Fruit fly (Drosophila melanogaster): Measurements from ENCODE around the gene Prosbeta2.

Gene Prosbeta2

DNA sequence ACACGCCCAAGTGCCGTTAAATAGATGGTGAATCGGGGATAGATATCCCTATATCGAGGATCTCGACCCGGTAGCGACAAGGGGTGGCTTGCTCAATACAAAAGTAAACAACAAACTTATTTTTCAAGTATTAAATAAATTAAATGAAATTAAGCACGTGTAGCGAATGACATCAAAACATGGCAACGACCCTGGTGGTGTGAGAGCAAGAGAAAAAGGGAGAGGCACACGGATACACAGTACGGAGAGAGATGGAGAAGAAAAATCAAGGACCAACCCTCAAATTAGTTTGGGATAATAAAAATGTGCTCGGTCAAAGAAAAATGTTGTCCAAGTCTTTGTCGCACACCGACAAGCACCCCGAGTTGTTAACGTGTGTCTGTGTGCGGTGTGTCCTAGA lies 21.3 kb downstream of the Prosbeta2 start:
- TF ChIP-seq CG17801 (GFP tag; optimal IDR thresholded peaks at IDR 0.05; ENCODE audit: partially characterized antibody) = no peak

DNA sequence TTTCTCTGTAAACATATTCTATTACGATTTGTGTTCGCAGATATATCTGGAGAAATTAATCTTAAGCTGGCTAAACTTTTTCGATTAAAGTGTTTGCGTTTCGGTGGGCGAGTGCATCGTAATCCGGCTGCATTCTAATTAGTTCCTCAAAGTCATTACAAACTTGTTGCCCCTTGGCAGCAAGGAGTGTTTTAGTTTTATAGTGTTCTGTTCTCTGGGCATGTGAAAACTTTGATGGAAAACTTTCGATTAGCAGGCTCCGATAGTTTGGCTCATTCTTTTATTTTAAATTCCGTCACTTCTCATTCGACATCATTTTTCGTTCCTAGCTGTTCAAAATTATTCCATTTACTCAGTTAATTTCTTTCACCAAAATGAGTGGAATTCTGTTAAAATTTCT lies 23.4 kb downstream of the Prosbeta2 start, which contains the start of gene CG32148:
CG32148 (plus strand) TSS at position 301 of the 400 bp plus-strand sequence.
- TF ChIP-seq CG17801 (GFP tag; optimal IDR thresholded peaks at IDR 0.05; ENCODE audit: partially characterized antibody) = no peak

DNA sequence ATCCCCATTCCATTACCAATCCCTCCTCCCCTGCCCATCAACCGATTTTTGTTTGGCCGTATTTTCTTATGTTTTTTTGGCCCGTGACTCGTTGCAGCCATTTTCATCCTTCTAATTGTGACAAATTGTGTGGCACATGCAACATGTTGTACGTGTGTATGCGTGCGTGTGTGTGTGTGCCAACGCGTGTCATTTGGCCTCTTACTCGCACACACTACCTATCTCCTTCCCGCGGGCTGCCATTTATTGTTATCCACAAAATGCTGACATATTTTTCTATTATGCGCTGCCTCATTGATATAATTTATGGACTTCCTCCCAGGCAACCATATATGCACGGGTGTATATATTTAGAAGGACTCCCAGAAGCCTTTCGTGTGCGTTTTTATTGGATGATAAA lies 32.0 kb downstream of the Prosbeta2 start:
- no peak for TF ChIP-seq CG17801 (GFP tag; optimal IDR thresholded peaks at IDR 0.05; ENCODE audit: partially characterized antibody)

DNA sequence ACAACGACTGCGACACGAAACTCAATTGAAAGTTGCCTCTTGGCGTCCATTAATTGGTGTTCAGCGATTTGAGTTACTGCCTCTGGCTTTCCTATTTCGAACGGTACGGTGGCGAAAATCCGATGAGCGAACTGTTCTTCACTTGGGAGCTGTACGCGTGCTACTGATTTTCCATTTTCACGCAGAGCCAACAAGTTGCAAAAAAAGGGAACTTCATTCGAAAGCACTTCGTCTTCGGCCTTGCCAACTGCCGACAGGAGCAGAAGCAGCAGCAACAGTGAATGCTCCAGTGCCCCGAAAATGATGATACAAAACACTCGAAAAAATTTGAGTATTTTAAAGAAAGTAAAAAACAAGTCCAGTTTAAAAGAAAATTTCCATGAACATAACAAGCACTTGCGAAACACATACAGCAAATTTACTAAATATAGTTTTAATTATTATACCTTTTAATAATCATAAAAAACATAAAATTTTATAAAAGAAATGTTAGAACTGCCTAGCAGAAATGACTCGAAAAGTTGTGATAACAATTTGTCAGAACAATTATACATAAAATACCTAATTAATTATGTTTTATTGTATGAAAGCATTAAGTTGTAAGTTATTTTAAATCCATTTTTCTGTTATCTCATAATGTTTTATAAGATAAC lies 34.4 kb downstream of the Prosbeta2 start:
- no peak for TF ChIP-seq CG17801 (GFP tag; optimal IDR thresholded peaks at IDR 0.05; ENCODE audit: partially characterized antibody)

DNA sequence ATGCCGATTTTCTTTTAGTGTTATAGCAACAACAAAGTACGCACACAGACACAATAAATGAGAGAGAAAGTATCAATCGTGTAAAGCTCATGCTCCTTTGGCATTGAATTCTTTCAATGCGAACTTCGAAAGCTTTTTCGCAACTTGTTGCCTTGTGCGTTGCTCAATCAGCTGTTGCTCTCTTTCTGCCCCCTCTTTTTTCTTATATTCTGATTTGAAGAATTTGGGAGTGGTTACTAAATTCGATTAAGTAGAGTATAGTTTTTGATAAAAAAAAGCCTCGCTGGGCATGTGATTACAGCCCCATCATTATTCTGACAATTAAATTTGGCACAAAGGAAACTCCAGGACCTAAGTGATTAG lies 34.9 kb downstream of the Prosbeta2 start:
- no peak for TF ChIP-seq CG17801 (GFP tag; optimal IDR thresholded peaks at IDR 0.05; ENCODE audit: partially characterized antibody)

DNA sequence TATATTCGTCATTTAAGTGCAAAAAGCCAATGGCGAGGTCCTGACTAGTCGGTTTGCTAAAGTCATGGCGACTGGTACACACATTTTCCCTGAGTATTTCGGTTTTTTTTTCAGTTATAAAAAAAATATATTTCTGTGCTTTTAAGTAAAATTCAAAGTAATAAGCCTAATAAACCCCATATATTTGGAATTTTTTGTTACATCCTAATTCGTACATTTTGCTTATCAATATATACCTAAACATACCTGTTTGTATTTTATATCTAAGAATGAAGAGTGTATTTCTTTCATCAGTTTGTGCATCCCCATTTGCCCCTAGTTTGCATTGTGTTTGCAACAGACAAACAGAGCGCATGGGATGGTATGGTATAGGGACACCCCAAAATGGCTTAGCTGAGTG lies 35.8 kb downstream of the Prosbeta2 start:
- no peak for TF ChIP-seq CG17801 (GFP tag; optimal IDR thresholded peaks at IDR 0.05; ENCODE audit: partially characterized antibody)

DNA sequence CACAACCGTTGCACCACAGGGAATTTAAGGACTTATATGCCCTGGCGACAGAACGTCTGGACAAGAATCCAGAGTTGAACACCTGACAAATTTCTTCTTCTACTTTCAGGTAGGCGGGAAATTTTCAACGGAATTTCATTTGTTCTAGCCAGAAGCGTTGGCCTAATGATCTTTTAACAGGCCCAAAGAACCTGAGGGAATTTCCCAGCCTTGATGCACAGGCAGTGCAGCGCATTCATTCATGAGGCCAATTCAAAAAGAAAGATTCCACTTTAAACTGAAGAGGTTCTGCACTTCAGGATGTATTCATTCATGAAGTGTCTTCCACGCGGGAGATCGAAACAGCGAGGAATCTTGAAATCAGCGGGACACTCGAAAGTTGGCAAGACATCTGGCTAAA lies 39.8 kb downstream of the Prosbeta2 start:
- TF ChIP-seq CG17801 (GFP tag; optimal IDR thresholded peaks at IDR 0.05; ENCODE audit: partially characterized antibody) = no peak

DNA sequence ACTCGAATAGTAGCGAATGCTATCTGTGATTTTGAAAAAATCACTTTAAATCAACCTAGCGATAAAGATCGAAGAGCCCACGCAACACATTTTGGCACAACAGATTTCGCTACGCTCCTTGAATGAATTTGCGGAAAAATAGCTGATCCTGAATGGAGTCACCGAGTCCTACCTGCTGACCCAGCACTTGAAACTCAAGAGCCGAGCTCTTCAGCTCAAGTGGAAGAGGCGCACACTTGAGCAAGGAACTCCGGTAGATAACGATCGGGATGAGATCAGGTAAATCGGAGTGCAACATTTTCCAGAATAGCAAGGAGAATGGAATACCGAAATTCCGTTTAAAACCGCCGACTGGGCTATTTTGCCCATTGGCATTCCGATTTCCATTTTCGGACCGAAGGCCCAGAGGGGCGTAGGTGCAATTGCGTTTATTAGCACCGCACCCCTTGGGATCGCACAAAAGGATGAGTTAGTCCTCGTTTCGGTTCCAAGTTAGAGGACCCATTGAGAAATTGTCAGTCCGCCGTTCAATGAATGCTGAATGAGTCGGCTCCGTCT lies 40.7 kb downstream of the Prosbeta2 start:
- TF ChIP-seq CG17801 (GFP tag; optimal IDR thresholded peaks at IDR 0.05; ENCODE audit: partially characterized antibody) = no peak

DNA sequence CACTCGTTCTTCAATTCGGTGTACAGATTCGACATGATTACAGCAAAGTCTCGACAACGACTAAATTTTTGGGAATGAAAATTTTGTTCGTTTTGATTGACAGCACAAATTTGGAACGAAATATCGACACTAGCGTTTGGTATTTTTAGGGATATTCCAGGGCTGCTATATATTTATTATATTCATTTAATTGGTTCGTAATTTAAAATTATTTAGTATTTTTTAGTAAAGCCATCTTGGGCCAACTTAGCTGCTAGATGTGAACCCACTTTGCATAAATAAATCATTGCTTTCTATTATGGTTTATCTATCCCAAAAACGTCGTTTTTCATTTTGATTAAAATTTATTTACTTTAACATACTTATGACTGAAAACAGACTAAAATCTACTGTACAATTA lies 42.7 kb downstream of the Prosbeta2 start, which contains the start of gene Rpn12R:
Rpn12R (minus strand) TSS at position 101 of the 400 bp plus-strand sequence.
- TF ChIP-seq CG17801 (GFP tag; optimal IDR thresholded peaks at IDR 0.05; ENCODE audit: partially characterized antibody) = no peak

DNA sequence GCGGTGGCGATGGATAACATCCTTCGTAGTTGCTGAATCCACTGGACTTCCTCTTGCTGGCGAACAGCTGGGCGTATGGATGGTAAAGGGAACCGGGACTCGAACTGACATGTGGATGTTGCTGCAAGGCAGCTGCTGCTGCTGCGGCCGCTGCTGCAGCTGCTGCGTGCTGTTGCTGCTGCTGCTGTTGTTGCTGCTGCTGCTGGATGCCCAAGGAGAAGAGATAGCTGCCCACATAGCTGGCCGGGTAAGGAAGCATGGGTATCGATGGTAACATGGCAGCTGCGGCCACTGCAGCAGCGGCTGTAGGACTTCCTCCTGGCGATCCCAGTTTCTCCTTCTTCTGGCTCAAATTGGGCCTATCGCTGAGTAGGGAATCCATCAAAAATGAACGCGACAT lies 43.7 kb downstream of the Prosbeta2 start:
- no peak for TF ChIP-seq CG17801 (GFP tag; optimal IDR thresholded peaks at IDR 0.05; ENCODE audit: partially characterized antibody)

DNA sequence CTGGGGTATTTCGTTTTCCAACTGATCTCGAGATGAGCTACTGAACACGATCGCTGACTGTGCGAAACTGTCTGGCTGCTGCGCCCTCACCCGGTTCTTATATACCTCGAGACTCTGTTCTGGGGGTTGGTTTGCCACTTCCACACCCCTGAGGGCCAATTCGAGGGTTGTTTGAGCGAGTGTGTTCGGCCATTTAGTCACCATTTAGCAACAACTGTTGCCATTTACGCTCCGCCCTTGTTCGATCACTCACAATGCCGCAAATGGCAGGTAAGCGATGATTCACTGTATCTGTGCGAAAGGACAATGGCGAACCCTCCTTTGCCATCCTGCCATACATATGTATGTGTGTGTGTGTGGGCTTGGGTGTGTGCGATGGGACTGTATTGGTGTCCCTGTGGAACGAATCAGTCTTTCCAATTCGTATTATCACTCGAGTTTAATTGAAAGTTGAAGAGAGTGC lies 44.2 kb downstream of the Prosbeta2 start, which contains the start of gene ind:
ind (minus strand) TSS at position 51 of the 463 bp plus-strand sequence.
- TF ChIP-seq CG17801 (GFP tag; optimal IDR thresholded peaks at IDR 0.05; ENCODE audit: partially characterized antibody) = no peak

DNA sequence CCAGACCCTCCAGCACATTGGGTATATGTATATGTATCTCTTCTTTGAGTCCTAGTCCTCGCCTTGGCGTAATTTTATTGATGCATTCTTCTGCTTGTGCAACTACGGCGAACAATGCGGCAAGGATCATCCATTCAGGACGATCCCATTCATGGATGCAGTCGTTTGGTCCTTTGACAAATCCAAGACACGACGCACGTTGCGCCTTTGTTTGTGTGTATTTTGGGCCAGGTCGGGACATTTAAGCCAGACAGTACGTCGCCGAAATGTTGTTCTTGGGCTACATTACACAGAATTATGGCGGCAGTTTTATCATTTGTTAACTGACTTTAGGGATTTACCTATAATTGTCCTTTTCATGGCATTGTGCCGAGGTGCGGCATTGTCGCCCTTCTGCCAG lies 45.4 kb downstream of the Prosbeta2 start:
- no peak for TF ChIP-seq CG17801 (GFP tag; optimal IDR thresholded peaks at IDR 0.05; ENCODE audit: partially characterized antibody)

DNA sequence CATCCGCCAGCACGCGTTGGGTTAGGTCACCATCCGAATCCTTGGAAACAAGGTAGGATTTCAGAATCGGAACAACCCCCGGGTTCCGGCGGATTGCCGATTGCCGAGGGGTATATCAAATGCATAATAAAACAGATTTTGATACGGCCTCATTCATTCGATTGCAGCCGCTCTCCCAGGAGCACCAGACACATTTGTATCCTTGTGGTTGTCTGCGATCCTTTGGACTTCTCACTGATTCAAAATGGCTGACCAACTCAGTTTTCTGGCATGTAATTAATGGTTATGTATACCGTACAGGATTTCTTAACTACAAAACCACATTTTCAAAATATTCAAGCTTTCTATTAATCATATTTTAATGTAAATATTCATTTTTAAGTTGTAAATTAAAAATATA lies 47.9 kb downstream of the Prosbeta2 start:
- no peak for TF ChIP-seq CG17801 (GFP tag; optimal IDR thresholded peaks at IDR 0.05; ENCODE audit: partially characterized antibody)

DNA sequence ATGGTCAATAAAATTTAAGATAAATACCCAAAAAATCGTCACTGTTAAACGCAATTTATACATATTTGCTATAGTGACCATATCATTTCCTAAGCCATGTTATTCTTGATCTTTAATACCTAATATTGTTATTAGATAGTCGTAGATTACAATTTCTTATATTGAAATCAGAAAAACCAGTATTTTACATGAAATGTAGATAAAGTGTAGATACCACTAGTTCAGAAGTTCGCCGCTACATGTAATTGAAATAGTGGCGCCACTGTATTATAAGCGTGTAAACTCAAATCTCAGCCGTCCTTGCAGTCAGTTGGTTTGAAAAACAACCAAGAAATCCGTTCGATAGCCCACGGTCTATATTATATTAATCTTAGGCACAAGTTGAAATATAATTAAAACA lies 48.3 kb downstream of the Prosbeta2 start:
- TF ChIP-seq CG17801 (GFP tag; optimal IDR thresholded peaks at IDR 0.05; ENCODE audit: partially characterized antibody) = no peak

DNA sequence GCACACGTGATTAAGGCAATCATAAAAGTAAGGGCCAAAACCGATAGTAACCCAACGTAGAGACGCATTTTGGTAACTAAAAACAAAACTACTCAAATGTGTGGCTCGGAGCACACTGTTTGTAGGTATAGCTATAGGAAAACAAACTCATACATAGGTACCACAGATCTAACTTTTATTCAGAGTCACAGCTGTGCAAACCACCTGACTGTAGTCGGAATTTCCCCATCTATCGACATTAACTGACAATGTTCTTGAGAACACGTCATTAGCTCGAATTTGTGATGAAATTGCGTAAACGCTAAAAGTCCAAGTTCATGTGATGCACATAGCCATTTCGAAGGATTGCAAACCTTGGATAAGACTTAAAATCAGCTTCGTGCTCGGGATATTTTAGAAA lies 49.6 kb downstream of the Prosbeta2 start, which contains the start of gene CG43678:
CG43678 (minus strand) TSS at position 101 of the 400 bp plus-strand sequence.
- TF ChIP-seq CG17801 (GFP tag; optimal IDR thresholded peaks at IDR 0.05; ENCODE audit: partially characterized antibody) = no peak

DNA sequence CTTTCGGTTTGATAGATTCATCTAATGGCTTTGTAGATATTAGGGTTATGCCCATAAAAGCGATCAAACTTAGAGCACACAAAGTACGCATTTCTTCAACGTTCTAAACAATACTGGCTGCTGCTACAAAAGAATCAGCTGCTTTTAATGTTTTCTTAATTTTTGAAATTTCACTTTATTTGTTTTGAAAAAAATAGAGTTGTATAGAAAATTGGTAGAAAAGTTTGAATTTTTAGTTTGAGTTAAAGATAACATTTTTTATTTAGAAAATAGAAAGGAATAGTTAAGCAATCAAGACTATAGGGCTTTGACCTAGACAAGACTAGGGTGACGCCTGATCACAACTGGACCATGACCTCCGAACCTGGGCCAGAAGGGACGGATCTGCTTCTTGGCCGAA lies 50.4 kb downstream of the Prosbeta2 start, which contains the start of gene CG18581:
CG18581 (minus strand) TSS at position 101 of the 400 bp plus-strand sequence.
- no peak for TF ChIP-seq CG17801 (GFP tag; optimal IDR thresholded peaks at IDR 0.05; ENCODE audit: partially characterized antibody)

Measured in ovary, adult (tissue).